Worm (Caenorhabditis elegans) whole organism, L3 larva: Measurements from ENCODE around the gene str-99.

Source experiments
- R02D3.7 ChIP-seq: fragments of 150-350 bp; optimal IDR thresholded peaks from 2 replicates; lab custom pipeline; 2014; ENCODE audit warnings: missing biosample characterization, missing genetic modification characterization
- ZK546.5 ChIP-seq: sonication (generic microtip); optimal IDR thresholded peaks from 2 replicates; lab custom pipeline; 2017; ENCODE audit warnings: missing biosample characterization, missing genetic modification characterization
- aly-2 ChIP-seq: fragments of 150-350 bp; optimal IDR thresholded peaks from 2 replicates; lab custom pipeline; 2014; ENCODE audit warnings: missing biosample characterization, missing genetic modification characterization
- ceh-16 ChIP-seq: sonication (generic microtip); optimal IDR thresholded peaks from 2 replicates; lab custom pipeline; 2017; ENCODE audit warnings: missing biosample characterization, missing genetic modification characterization
- ceh-28 ChIP-seq: fragments of 150-350 bp; optimal IDR thresholded peaks from 2 replicates; lab custom pipeline; 2014; ENCODE audit warnings: missing biosample characterization, missing genetic modification reagents, missing genetic modification characterization
- ceh-9 ChIP-seq: sonication (generic microtip); optimal IDR thresholded peaks from 2 replicates; lab custom pipeline; 2018; ENCODE audit warnings: missing biosample characterization, missing genetic modification characterization
- daf-12 ChIP-seq: fragments of 150-350 bp; optimal IDR thresholded peaks from 2 replicates; lab custom pipeline; 2014; ENCODE audit warnings: missing biosample characterization, missing genetic modification reagents, missing genetic modification characterization
- egl-27 ChIP-seq: sonication (generic microtip); optimal IDR thresholded peaks from 4 replicates; lab custom pipeline; 2017; ENCODE audit warnings: missing biosample characterization, missing genetic modification reagents, missing genetic modification characterization
- egl-5 ChIP-seq: fragments of 150-350 bp; optimal IDR thresholded peaks from 2 replicates; lab custom pipeline; 2017; ENCODE audit warnings: missing biosample characterization, missing genetic modification reagents, missing genetic modification characterization, inconsistent platforms
- elt-1 ChIP-seq: fragments of 150-350 bp; optimal IDR thresholded peaks from 2 replicates; lab custom pipeline; 2014; ENCODE audit warnings: missing biosample characterization, missing genetic modification characterization
- elt-2 ChIP-seq: sonication (generic microtip); optimal IDR thresholded peaks from 2 replicates; lab custom pipeline; 2016; ENCODE audit warnings: missing genetic modification reagents, mild to moderate bottlenecking, missing genetic modification characterization, missing compliant biosample characterization
- elt-3 ChIP-seq, 3 experiments: fragments of 150-350 bp in 1 of 3; sonication (generic microtip) in 2 of 3; optimal IDR thresholded peaks; 2 replicates in 2 of 3; 4 replicates in 1 of 3; lab custom pipeline; 2014 to 2017; ENCODE audit warnings: missing biosample characterization in 3 of 3, missing genetic modification characterization in 3 of 3
- fkh-10 ChIP-seq: sonication (generic microtip); optimal IDR thresholded peaks from 2 replicates; lab custom pipeline; 2017; ENCODE audit warnings: missing biosample characterization, missing genetic modification reagents, missing genetic modification characterization
- fkh-2 ChIP-seq: fragments of 150-350 bp; optimal IDR thresholded peaks from 2 replicates; lab custom pipeline; 2014; ENCODE audit warnings: missing biosample characterization, missing genetic modification reagents, missing genetic modification characterization
- fos-1 ChIP-seq: fragments of 150-350 bp; optimal IDR thresholded peaks from 2 replicates; lab custom pipeline; 2014; ENCODE audit warnings: missing biosample characterization, missing genetic modification characterization
- hmg-11 ChIP-seq: sonication (generic microtip); optimal IDR thresholded peaks from 2 replicates; lab custom pipeline; 2016; ENCODE audit warnings: missing genetic modification characterization, missing compliant biosample characterization
- jun-1 ChIP-seq: fragments of 150-350 bp; optimal IDR thresholded peaks from 2 replicates; lab custom pipeline; 2014; ENCODE audit warnings: missing biosample characterization, missing genetic modification reagents, missing genetic modification characterization
- lin-39 ChIP-seq: fragments of 150-350 bp; optimal IDR thresholded peaks from 2 replicates; lab custom pipeline; 2018; ENCODE audit warnings: missing biosample characterization, missing genetic modification reagents, missing genetic modification characterization
- mdl-1 ChIP-seq: fragments of 150-350 bp; optimal IDR thresholded peaks from 2 replicates; lab custom pipeline; 2014; ENCODE audit warnings: missing biosample characterization, missing genetic modification characterization
- mml-1 ChIP-seq: fragments of 150-350 bp; sonication (generic microtip); optimal IDR thresholded peaks from 3 replicates; lab custom pipeline; 2014; ENCODE audit warnings: missing biosample characterization, missing genetic modification characterization
- nhr-12 ChIP-seq: fragments of 150-350 bp; optimal IDR thresholded peaks from 2 replicates; lab custom pipeline; 2014; ENCODE audit warnings: missing biosample characterization, missing genetic modification characterization
- nhr-23 ChIP-seq: fragments of 150-350 bp; optimal IDR thresholded peaks from 2 replicates; lab custom pipeline; 2014; ENCODE audit warnings: missing biosample characterization, missing genetic modification reagents, missing genetic modification characterization
- nhr-237 ChIP-seq: fragments of 150-350 bp; optimal IDR thresholded peaks from 2 replicates; lab custom pipeline; 2014; ENCODE audit warnings: missing biosample characterization, missing genetic modification characterization
- nhr-28 ChIP-seq: fragments of 150-350 bp; optimal IDR thresholded peaks from 2 replicates; lab custom pipeline; 2014; ENCODE audit warnings: missing biosample characterization, missing genetic modification characterization
- nhr-43 ChIP-seq: sonication (generic microtip); optimal IDR thresholded peaks from 2 replicates; lab custom pipeline; 2016; ENCODE audit warnings: mild to moderate bottlenecking, missing genetic modification characterization, missing compliant biosample characterization; ENCODE audit not compliant: poor library complexity, severe bottlenecking
- nhr-67 ChIP-seq: fragments of 150-350 bp; optimal IDR thresholded peaks from 2 replicates; lab custom pipeline; 2014; ENCODE audit warnings: missing biosample characterization, missing genetic modification characterization
- nhr-76 ChIP-seq: fragments of 150-350 bp; sonication (generic microtip); optimal IDR thresholded peaks from 5 replicates; lab custom pipeline; 2014; ENCODE audit warnings: missing biosample characterization, missing genetic modification characterization
- nhr-77 ChIP-seq: fragments of 150-350 bp; optimal IDR thresholded peaks from 2 replicates; lab custom pipeline; 2014; ENCODE audit warnings: missing biosample characterization, missing genetic modification characterization
- pha-4 ChIP-seq: fragments of 150-350 bp; optimal IDR thresholded peaks from 2 replicates; lab custom pipeline; 2014; ENCODE audit warnings: missing biosample characterization, missing genetic modification reagents, missing genetic modification characterization
- pqm-1 ChIP-seq: fragments of 150-350 bp; optimal IDR thresholded peaks from 2 replicates; lab custom pipeline; 2017; ENCODE audit warnings: missing biosample characterization, missing genetic modification characterization, inconsistent platforms
- sea-2 ChIP-seq: fragments of 150-350 bp; sonication (generic microtip); optimal IDR thresholded peaks from 4 replicates; lab custom pipeline; 2014; ENCODE audit warnings: missing biosample characterization, missing genetic modification reagents, missing genetic modification characterization
- skn-1 ChIP-seq: fragments of 150-350 bp; optimal IDR thresholded peaks from 2 replicates; lab custom pipeline; 2014; ENCODE audit warnings: missing biosample characterization, missing genetic modification characterization
- snpc-4 ChIP-seq: fragments of 150-350 bp; optimal IDR thresholded peaks from 2 replicates; lab custom pipeline; 2014; ENCODE audit warnings: missing biosample characterization, missing genetic modification characterization
- unc-39 ChIP-seq: sonication (generic microtip); optimal IDR thresholded peaks from 4 replicates; lab custom pipeline; 2017; ENCODE audit warnings: missing biosample characterization, missing genetic modification characterization
- unc-62 ChIP-seq: fragments of 150-350 bp; sonication (generic microtip); optimal IDR thresholded peaks from 4 replicates; lab custom pipeline; 2014; ENCODE audit warnings: missing biosample characterization, missing genetic modification reagents, missing genetic modification characterization
- zag-1 ChIP-seq: fragments of 150-350 bp; optimal IDR thresholded peaks from 2 replicates; lab custom pipeline; 2014; ENCODE audit warnings: missing biosample characterization, missing genetic modification characterization
- ztf-11 ChIP-seq: fragments of 150-350 bp; optimal IDR thresholded peaks from 2 replicates; lab custom pipeline; 2014; ENCODE audit warnings: missing biosample characterization, missing genetic modification characterization
- ztf-4 ChIP-seq: fragments of 150-350 bp; optimal IDR thresholded peaks from 2 replicates; lab custom pipeline; 2014; ENCODE audit warnings: missing biosample characterization, missing genetic modification characterization

The str-99 gene

ce11 chrV:16183357-16183756, 25.1 kb upstream of the str-99 start, which contains the start of gene srz-14:
Gene srz-14, plus strand, starts transcription at chrV:16183657.
- no peak for TF ChIP-seq pha-4 (tag; lab: Kevin White, UChicago)
- no peak for TF ChIP-seq egl-27 (tag; lab: Kevin White, UChicago)
- no peak for TF ChIP-seq ztf-4 (tag; lab: Kevin White, UChicago)
- TF ChIP-seq snpc-4 (tag; lab: Kevin White, UChicago): no peak
- no peak for TF ChIP-seq aly-2 (tag; lab: Kevin White, UChicago)
- no peak for TF ChIP-seq fos-1 (tag; lab: Kevin White, UChicago)
- TF ChIP-seq mml-1 (tag; lab: Kevin White, UChicago): no peak
- TF ChIP-seq nhr-43 (tag; lab: Kevin White, UChicago): no peak
- no peak for TF ChIP-seq elt-3 (tag; optimal IDR thresholded peaks at IDR 0.05; lab: Kevin White, UChicago)
- no peak for TF ChIP-seq fkh-10 (GFP tag; lab: Kevin White, UChicago)
- TF ChIP-seq hmg-11 (tag; lab: Kevin White, UChicago): no peak
- TF ChIP-seq elt-1 (tag; lab: Kevin White, UChicago): no peak
- TF ChIP-seq lin-39 (tag; lab: Kevin White, UChicago): no peak

- no peak for TF ChIP-seq egl-5 (tag; lab: Kevin White, UChicago)
- TF ChIP-seq pha-4 (tag; lab: Kevin White, UChicago): no peak
- no peak for TF ChIP-seq R02D3.7 (tag; lab: Kevin White, UChicago)
- TF ChIP-seq nhr-237 (tag; lab: Kevin White, UChicago): no peak
- no peak for TF ChIP-seq ceh-28
- no peak for TF ChIP-seq sea-2 (GFP tag; lab: Kevin White, UChicago)
Measured at ce11 chrV:16182918-16183317, 24.6 kb upstream of the str-99 start, which contains the start of gene srh-277. Gene srh-277, plus strand, starts transcription at chrV:16183218.

- TF ChIP-seq mml-1 (tag; lab: Kevin White, UChicago) (no peak), nhr-23 (tag; lab: Kevin White, UChicago) (no peak), nhr-76 (tag; lab: Kevin White, UChicago) (no peak), fkh-10 (GFP tag; lab: Kevin White, UChicago) (no peak), ztf-11 (tag; lab: Kevin White, UChicago) (no peak), aly-2 (tag; lab: Kevin White, UChicago) (no peak), egl-5 (tag; lab: Kevin White, UChicago) (no peak), pha-4 (tag; lab: Kevin White, UChicago) (no peak), nhr-12 (tag; lab: Kevin White, UChicago) (no peak), snpc-4 (tag; lab: Kevin White, UChicago) (no peak), ceh-16 (tag; lab: Kevin White, UChicago) (no peak), ztf-4 (tag; lab: Kevin White, UChicago) (no peak), egl-27 (tag; lab: Kevin White, UChicago) (no peak), sea-2 (GFP tag; lab: Kevin White, UChicago) (no peak), elt-2 (no peak), nhr-67 (tag; lab: Kevin White, UChicago) (no peak), nhr-77 (tag; lab: Kevin White, UChicago) (no peak), unc-39 (no peak), nhr-28 (no peak)
Measured at ce11 chrV:16182110-16182509, 23.8 kb upstream of the str-99 start, which contains the start of gene srz-13. Gene srz-13, plus strand, starts transcription at chrV:16182410.

- no peak for TF ChIP-seq egl-27 (tag; lab: Kevin White, UChicago)
Measured at ce11 chrV:16180350-16180749, 22.1 kb upstream of the str-99 start, which contains the start of gene str-106. Gene str-106, plus strand, starts transcription at chrV:16180650.

ce11 chrV:16175757-16176156, 17.5 kb upstream of the str-99 start, which contains the start of gene cyp-33D1:
Gene cyp-33D1, minus strand, starts transcription at chrV:16175857.
- TF ChIP-seq pqm-1 (tag; lab: Kevin White, UChicago) (no peak), egl-27 (tag; lab: Kevin White, UChicago) (no peak), ztf-4 (tag; lab: Kevin White, UChicago) (no peak), skn-1 (no peak), jun-1 (tag; lab: Kevin White, UChicago) (no peak), ztf-11 (tag; lab: Kevin White, UChicago) (no peak), sea-2 (GFP tag; lab: Kevin White, UChicago) (no peak), ZK546.5 (tag; lab: Kevin White, UChicago) (no peak), snpc-4 (tag; lab: Kevin White, UChicago) (no peak), lin-39 (tag; lab: Kevin White, UChicago) (no peak), daf-12 (tag; lab: Kevin White, UChicago) (no peak), fkh-2 (tag; lab: Kevin White, UChicago) (no peak), ceh-16 (tag; lab: Kevin White, UChicago) (no peak), mdl-1 (tag; lab: Kevin White, UChicago) (no peak), nhr-43 (tag; lab: Kevin White, UChicago) (no peak), unc-62 (GFP tag; lab: Kevin White, UChicago) (no peak), nhr-237 (tag; lab: Kevin White, UChicago) (no peak), ceh-9 (no peak), zag-1 (no peak)
